Fruit fly (Drosophila melanogaster): ENCODE results near the gene Sr-CIV.

The Sr-CIV gene

dm6 chr2L:3523956-3524355 is at the start of gene Sr-CIV:
Sr-CIV (minus strand) TSS chr2L:3524056.
- TF ChIP-seq psq (optimal IDR thresholded peaks at IDR 0.05) (no peak), ttk (optimal IDR thresholded peaks at IDR 0.05) (no peak), Myc (optimal IDR thresholded peaks at IDR 0.05) (no peak), h (optimal IDR thresholded peaks at IDR 0.05) (no peak), Sin3A (optimal IDR thresholded peaks at IDR 0.05) (no peak), insv (optimal IDR thresholded peaks at IDR 0.05) (no peak)

dm6 chr2L:3573172-3573755 is 49.4 kb upstream of the Sr-CIV start:
- TF ChIP-seq insv (optimal IDR thresholded peaks at IDR 0.05) (no peak), psq (optimal IDR thresholded peaks at IDR 0.05) (no peak), h (optimal IDR thresholded peaks at IDR 0.05) (no peak), Myc (optimal IDR thresholded peaks at IDR 0.05) (no peak), Sin3A (optimal IDR thresholded peaks at IDR 0.05) (no peak), ttk (optimal IDR thresholded peaks at IDR 0.05) (no peak)

dm6 chr2L:3572529-3573171 is 48.8 kb upstream of the Sr-CIV start:
- TF ChIP-seq insv (optimal IDR thresholded peaks at IDR 0.05) (no peak), psq (optimal IDR thresholded peaks at IDR 0.05) (no peak), Myc (optimal IDR thresholded peaks at IDR 0.05) (no peak), h (optimal IDR thresholded peaks at IDR 0.05) (no peak)

dm6 chr2L:3571457-3571856 is 47.6 kb upstream of the Sr-CIV start:
- TF ChIP-seq psq (optimal IDR thresholded peaks at IDR 0.05) (no peak), h (optimal IDR thresholded peaks at IDR 0.05) (no peak), Sin3A (optimal IDR thresholded peaks at IDR 0.05) (no peak), insv (optimal IDR thresholded peaks at IDR 0.05) (no peak)

dm6 chr2L:3570566-3570965 is 46.7 kb upstream of the Sr-CIV start:
- no peak for TF ChIP-seq psq (optimal IDR thresholded peaks at IDR 0.05)
- TF ChIP-seq Myc (optimal IDR thresholded peaks at IDR 0.05) = no peak
- TF ChIP-seq Sin3A (optimal IDR thresholded peaks at IDR 0.05) = no peak
- no peak for TF ChIP-seq ttk (optimal IDR thresholded peaks at IDR 0.05)
- no peak for TF ChIP-seq h (optimal IDR thresholded peaks at IDR 0.05)
- no peak for TF ChIP-seq insv (optimal IDR thresholded peaks at IDR 0.05)

- TF ChIP-seq h (optimal IDR thresholded peaks at IDR 0.05) = no peak
- TF ChIP-seq ttk (optimal IDR thresholded peaks at IDR 0.05) = no peak
- TF ChIP-seq Sin3A (optimal IDR thresholded peaks at IDR 0.05) = no peak
- no peak for TF ChIP-seq psq (optimal IDR thresholded peaks at IDR 0.05)
- TF ChIP-seq Myc (optimal IDR thresholded peaks at IDR 0.05) = no peak
- TF ChIP-seq insv (optimal IDR thresholded peaks at IDR 0.05) = no peak
Measured at dm6 chr2L:3569892-3570291, 46.0 kb upstream of the Sr-CIV start.

- TF ChIP-seq ttk (optimal IDR thresholded peaks at IDR 0.05) = no peak
- no peak for TF ChIP-seq Myc (optimal IDR thresholded peaks at IDR 0.05)
- no peak for TF ChIP-seq insv (optimal IDR thresholded peaks at IDR 0.05)
- no peak for TF ChIP-seq h (optimal IDR thresholded peaks at IDR 0.05)
- TF ChIP-seq psq (optimal IDR thresholded peaks at IDR 0.05) = no peak
- TF ChIP-seq Sin3A (optimal IDR thresholded peaks at IDR 0.05) = no peak
Measured at dm6 chr2L:3567394-3567793, 43.5 kb upstream of the Sr-CIV start.

- TF ChIP-seq psq (optimal IDR thresholded peaks at IDR 0.05) = no peak
- TF ChIP-seq Sin3A (optimal IDR thresholded peaks at IDR 0.05) = no peak
- TF ChIP-seq insv (optimal IDR thresholded peaks at IDR 0.05) = no peak
- TF ChIP-seq Myc (optimal IDR thresholded peaks at IDR 0.05) = no peak
- no peak for TF ChIP-seq ttk (optimal IDR thresholded peaks at IDR 0.05)
- no peak for TF ChIP-seq h (optimal IDR thresholded peaks at IDR 0.05)
Measured at dm6 chr2L:3566532-3566931, 42.7 kb upstream of the Sr-CIV start.

dm6 chr2L:3564556-3564955 is 40.7 kb upstream of the Sr-CIV start:
- TF ChIP-seq psq (optimal IDR thresholded peaks at IDR 0.05) = no peak
- no peak for TF ChIP-seq Myc (optimal IDR thresholded peaks at IDR 0.05)
- TF ChIP-seq ttk (optimal IDR thresholded peaks at IDR 0.05) = no peak
- no peak for TF ChIP-seq insv (optimal IDR thresholded peaks at IDR 0.05)
- no peak for TF ChIP-seq h (optimal IDR thresholded peaks at IDR 0.05)
- no peak for TF ChIP-seq Sin3A (optimal IDR thresholded peaks at IDR 0.05)

- TF ChIP-seq Myc (optimal IDR thresholded peaks at IDR 0.05) = no peak
- TF ChIP-seq insv (optimal IDR thresholded peaks at IDR 0.05) = no peak
- TF ChIP-seq Sin3A (optimal IDR thresholded peaks at IDR 0.05) = no peak
- TF ChIP-seq ttk (optimal IDR thresholded peaks at IDR 0.05) = no peak
- no peak for TF ChIP-seq h (optimal IDR thresholded peaks at IDR 0.05)
- TF ChIP-seq psq (optimal IDR thresholded peaks at IDR 0.05) = no peak
Measured at dm6 chr2L:3562435-3562834, 38.6 kb upstream of the Sr-CIV start.

dm6 chr2L:3559647-3560046 is 35.8 kb upstream of the Sr-CIV start:
- TF ChIP-seq psq (optimal IDR thresholded peaks at IDR 0.05) (no peak), h (optimal IDR thresholded peaks at IDR 0.05) (no peak), insv (optimal IDR thresholded peaks at IDR 0.05) (no peak), ttk (optimal IDR thresholded peaks at IDR 0.05) (no peak)

dm6 chr2L:3558299-3558698 is 34.4 kb upstream of the Sr-CIV start:
- TF ChIP-seq Sin3A (optimal IDR thresholded peaks at IDR 0.05) (no peak), insv (optimal IDR thresholded peaks at IDR 0.05) (no peak), psq (optimal IDR thresholded peaks at IDR 0.05) (no peak), h (optimal IDR thresholded peaks at IDR 0.05) (no peak), ttk (optimal IDR thresholded peaks at IDR 0.05) (no peak), Myc (optimal IDR thresholded peaks at IDR 0.05) (no peak)

- no peak for TF ChIP-seq h (optimal IDR thresholded peaks at IDR 0.05)
- no peak for TF ChIP-seq ttk (optimal IDR thresholded peaks at IDR 0.05)
- no peak for TF ChIP-seq Sin3A (optimal IDR thresholded peaks at IDR 0.05)
Measured at dm6 chr2L:3557471-3557870, 33.6 kb upstream of the Sr-CIV start.
